Fruit fly (Drosophila melanogaster) whole organism, prepupa: ENCODE results near the gene bun.

Source experiments
- CG10669 ChIP-seq: fragments of 200-800 bp; sonication (Bioruptor generic); optimal IDR thresholded peaks from 3 replicates; lab custom pipeline; 2018; ENCODE audit warnings: missing biosample characterization, mild to moderate bottlenecking, missing genetic modification characterization, moderate library complexity
- CG11762 ChIP-seq: fragments of 200-800 bp; sonication (Bioruptor generic); optimal IDR thresholded peaks from 3 replicates; lab custom pipeline; 2016; ENCODE audit warnings: missing biosample characterization, missing genetic modification characterization; ENCODE audit not compliant: insufficient read depth
- CG11902 ChIP-seq: fragments of 200-800 bp; sonication (Bioruptor generic); optimal IDR thresholded peaks from 3 replicates; lab custom pipeline; 2016; ENCODE audit warnings: missing biosample characterization, missing genetic modification characterization
- CG16779 ChIP-seq: fragments of 200-800 bp; sonication (Bioruptor generic); optimal IDR thresholded peaks from 3 replicates; lab custom pipeline; 2017; ENCODE audit warnings: missing biosample characterization, mild to moderate bottlenecking, missing genetic modification characterization
- CG3032 ChIP-seq: fragments of 200-800 bp; optimal IDR thresholded peaks from 2 replicates; lab custom pipeline; 2019; ENCODE audit warnings: missing biosample characterization, mild to moderate bottlenecking, missing genetic modification characterization, moderate library complexity
- CG32006 ChIP-seq: fragments of 200-800 bp; sonication (Bioruptor generic); optimal IDR thresholded peaks from 3 replicates; lab custom pipeline; 2017; ENCODE audit warnings: missing biosample characterization, mild to moderate bottlenecking, missing genetic modification characterization
- CG34406 ChIP-seq: fragments of 200-800 bp; sonication (Bioruptor generic); optimal IDR thresholded peaks from 3 replicates; lab custom pipeline; 2016; ENCODE audit warnings: missing biosample characterization, missing genetic modification characterization
- CG3919 ChIP-seq: fragments of 200-800 bp; sonication (Bioruptor generic); optimal IDR thresholded peaks from 3 replicates; lab custom pipeline; 2016; ENCODE audit warnings: missing biosample characterization, missing genetic modification characterization
- CG6276 ChIP-seq: fragments of 200-800 bp; sonication (Bioruptor generic); optimal IDR thresholded peaks from 2 replicates; lab custom pipeline; 2017; ENCODE audit warnings: missing biosample characterization, mild to moderate bottlenecking, missing genetic modification characterization
- CG6808 ChIP-seq: fragments of 200-800 bp; sonication (Bioruptor generic); optimal IDR thresholded peaks from 3 replicates; lab custom pipeline; 2017; ENCODE audit warnings: missing biosample characterization, missing genetic modification characterization, mild to moderate bottlenecking, moderate library complexity, missing genetic modification reagents
- CG6854 ChIP-seq: fragments of 200-800 bp; sonication (Bioruptor generic); optimal IDR thresholded peaks from 2 replicates; lab custom pipeline; 2017; ENCODE audit warnings: missing biosample characterization, mild to moderate bottlenecking, missing genetic modification characterization
- CG7368 ChIP-seq: fragments of 200-800 bp; sonication (Bioruptor generic); optimal IDR thresholded peaks from 3 replicates; lab custom pipeline; 2016; ENCODE audit warnings: missing biosample characterization, missing genetic modification characterization
- CG9139 ChIP-seq: fragments of 200-800 bp; sonication (Bioruptor generic); optimal IDR thresholded peaks from 3 replicates; lab custom pipeline; 2017; ENCODE audit warnings: missing biosample characterization, mild to moderate bottlenecking, missing genetic modification characterization
- Eip75B ChIP-seq: fragments of 200-800 bp; sonication (Bioruptor generic); optimal IDR thresholded peaks from 3 replicates; lab custom pipeline; 2016; ENCODE audit warnings: missing biosample characterization, missing genetic modification characterization
- Eip78C ChIP-seq: fragments of 200-800 bp; sonication (Bioruptor generic); peaks from one replicate; lab custom pipeline; 2016; ENCODE audit warnings: missing biosample characterization, missing genetic modification characterization
- Eip93F ChIP-seq: fragments of 200-800 bp; sonication (Bioruptor generic); optimal IDR thresholded peaks from 2 replicates; lab custom pipeline; 2016; ENCODE audit warnings: missing biosample characterization, mild to moderate bottlenecking, missing genetic modification characterization
- Ets21C ChIP-seq: fragments of 200-800 bp; sonication (Bioruptor generic); optimal IDR thresholded peaks from 3 replicates; lab custom pipeline; 2016; ENCODE audit warnings: missing biosample characterization, missing genetic modification characterization
- Hr38 ChIP-seq: sonication (Bioruptor generic); optimal IDR thresholded peaks from 2 replicates; lab custom pipeline; 2016; ENCODE audit warnings: missing biosample characterization, missing genetic modification characterization
- Hr39 ChIP-seq: fragments of 200-800 bp; sonication (Bioruptor generic); optimal IDR thresholded peaks from 2 replicates; lab custom pipeline; 2016; ENCODE audit warnings: missing biosample characterization, missing genetic modification characterization
- Smox ChIP-seq: fragments of 200-800 bp; sonication (Bioruptor generic); optimal IDR thresholded peaks from 3 replicates; lab custom pipeline; 2016; ENCODE audit warnings: missing biosample characterization, missing genetic modification characterization
- Sox102F ChIP-seq: fragments of 200-800 bp; sonication (Bioruptor generic); optimal IDR thresholded peaks from 2 replicates; lab custom pipeline; 2016; ENCODE audit warnings: missing biosample characterization, mild to moderate bottlenecking, missing genetic modification characterization
- Sox14 ChIP-seq: fragments of 200-800 bp; sonication (Bioruptor generic); optimal IDR thresholded peaks from 3 replicates; lab custom pipeline; 2016; ENCODE audit warnings: missing biosample characterization, missing genetic modification characterization
- Sox15 ChIP-seq: fragments of 200-800 bp; sonication (Bioruptor generic); optimal IDR thresholded peaks from 3 replicates; lab custom pipeline; 2016; ENCODE audit warnings: missing biosample characterization, missing genetic modification characterization
- achi ChIP-seq: fragments of 200-800 bp; sonication (Bioruptor generic); optimal IDR thresholded peaks from 3 replicates; lab custom pipeline; 2016; ENCODE audit warnings: missing biosample characterization, missing genetic modification characterization
- cyc ChIP-seq: fragments of 200-800 bp; sonication (Bioruptor generic); optimal IDR thresholded peaks from 3 replicates; lab custom pipeline; 2016; ENCODE audit warnings: missing biosample characterization, missing genetic modification characterization
- dac ChIP-seq: fragments of 200-800 bp; sonication (Bioruptor generic); optimal IDR thresholded peaks from 2 replicates; lab custom pipeline; 2017; ENCODE audit warnings: missing biosample characterization, mild to moderate bottlenecking, missing genetic modification characterization
- dsx ChIP-seq: fragments of 200-800 bp; optimal IDR thresholded peaks from 3 replicates; lab custom pipeline; 2019; ENCODE audit warnings: missing biosample characterization, mild to moderate bottlenecking, missing genetic modification characterization, moderate library complexity; ENCODE audit not compliant: poor library complexity, severe bottlenecking
- eg ChIP-seq: fragments of 200-800 bp; sonication (Bioruptor generic); IDR thresholded peaks from 3 replicates; pipeline ENCODE4 v1.3.6; 2022; ENCODE audit warnings: missing biosample characterization, missing genetic modification characterization
- fd59A ChIP-seq: fragments of 200-800 bp; sonication (Bioruptor generic); optimal IDR thresholded peaks from 2 replicates; lab custom pipeline; 2017; ENCODE audit warnings: missing biosample characterization, mild to moderate bottlenecking, missing genetic modification characterization, missing genetic modification reagents
- fd85E ChIP-seq: fragments of 200-800 bp; sonication (Bioruptor generic); optimal IDR thresholded peaks from 3 replicates; lab custom pipeline; 2016; ENCODE audit warnings: missing biosample characterization, missing genetic modification characterization
- lz ChIP-seq: fragments of 200-800 bp; sonication (Bioruptor generic); optimal IDR thresholded peaks from 3 replicates; lab custom pipeline; 2016; ENCODE audit warnings: missing biosample characterization, missing genetic modification characterization
- salr ChIP-seq, 2 experiments: fragments of 200-800 bp; sonication (Bioruptor generic); optimal IDR thresholded peaks; 3 replicates each; lab custom pipeline; 2016 to 2018; ENCODE audit warnings: missing biosample characterization in 2 of 2, missing genetic modification characterization in 2 of 2, mild to moderate bottlenecking in 1 of 2
- spab ChIP-seq: fragments of 200-800 bp; sonication (Bioruptor generic); optimal IDR thresholded peaks from 2 replicates; lab custom pipeline; 2017; ENCODE audit warnings: missing biosample characterization, mild to moderate bottlenecking, missing genetic modification characterization, missing genetic modification reagents
- ss ChIP-seq, 2 experiments: fragments of 200-800 bp; sonication (Bioruptor generic); optimal IDR thresholded peaks; 2 replicates in 1 of 2; 3 replicates in 1 of 2; lab custom pipeline; 2017 to 2018; ENCODE audit warnings: mild to moderate bottlenecking in 2 of 2, missing biosample characterization in 2 of 2, missing genetic modification characterization in 2 of 2, moderate library complexity in 1 of 2
- svp ChIP-seq: fragments of 200-800 bp; sonication (Bioruptor generic); peaks from one replicate; lab custom pipeline; 2016; ENCODE audit warnings: missing biosample characterization, missing genetic modification characterization
- topi ChIP-seq: fragments of 200-800 bp; sonication (Bioruptor generic); optimal IDR thresholded peaks from 3 replicates; lab custom pipeline; 2016; ENCODE audit warnings: missing biosample characterization, missing genetic modification characterization
- vri ChIP-seq: fragments of 200-800 bp; sonication (Bioruptor generic); optimal IDR thresholded peaks from 3 replicates; lab custom pipeline; 2016; ENCODE audit warnings: missing biosample characterization, mild to moderate bottlenecking, missing genetic modification characterization

The bun gene

DNA sequence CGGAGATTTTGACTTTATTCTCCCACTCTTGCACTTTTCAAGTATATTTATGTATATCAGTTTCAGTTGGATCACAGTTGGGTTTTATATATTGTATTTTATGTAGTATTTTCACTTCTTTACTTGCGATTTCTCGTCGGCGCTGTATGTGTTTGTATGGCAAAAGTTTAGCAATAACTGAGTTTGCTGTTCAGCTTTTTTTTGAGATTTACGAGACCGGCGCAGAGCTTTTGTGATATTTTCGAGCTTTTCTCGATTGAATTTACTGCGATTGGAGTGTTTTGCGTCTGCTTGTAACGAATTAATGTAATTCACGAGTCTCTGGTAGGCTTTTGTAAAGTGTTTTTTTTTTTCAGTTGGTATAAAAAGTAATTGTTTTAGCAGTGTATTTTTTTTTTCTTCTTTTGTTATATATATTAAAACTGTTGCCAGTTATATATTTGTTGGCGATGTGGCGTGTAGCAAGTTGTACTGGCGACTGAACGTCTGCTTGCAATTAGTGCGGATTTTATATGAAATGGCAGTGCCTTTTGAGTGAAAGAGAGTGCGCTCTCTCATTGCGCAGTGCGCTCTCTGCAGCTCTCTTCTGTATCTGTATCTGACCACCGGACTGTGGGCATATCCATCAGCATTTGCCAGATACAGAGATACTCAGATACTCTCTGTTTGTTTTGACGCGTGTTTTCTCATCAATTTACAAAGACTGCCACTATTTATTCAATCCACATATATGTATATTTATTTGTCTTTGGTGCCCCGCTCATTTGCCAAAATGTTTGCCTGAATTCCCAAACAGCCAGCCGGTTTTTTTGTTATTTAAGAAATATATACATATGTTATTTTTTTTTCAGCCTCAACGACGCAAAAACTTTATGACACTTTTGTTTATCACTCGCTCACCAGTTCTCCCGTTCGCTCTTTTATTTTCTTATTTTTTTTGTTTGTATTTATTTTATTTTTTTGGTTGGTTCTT lies 85.4 kb downstream of the bun start (continued):
- TF ChIP-seq CG3919 (GFP tag; lab: Kevin White, UChicago) (peak; percentile 58), Sox102F (GFP tag; lab: Kevin White, UChicago) (peak; percentile 68), CG16779 (tag; lab: Kevin White, UChicago) (peak; percentile 64), ss (GFP tag; optimal IDR thresholded peaks at IDR 0.05; lab: Kevin White, UChicago) (peak; percentile 79 to 84), Smox (peak; percentile 57), fd85E (peak; percentile 54), CG32006 (peak; percentile 18), CG6808 (peak; percentile 85), dsx (peak; percentile 62), cyc (GFP tag; lab: Kevin White, UChicago) (no peak), dac (GFP tag; lab: Kevin White, UChicago) (no peak), CG9139 (GFP tag; lab: Kevin White, UChicago) (peak; percentile 86), svp (peak; percentile 71), CG11762 (no peak), Sox15 (GFP tag; lab: Kevin White, UChicago) (no peak), salr (GFP tag; optimal IDR thresholded peaks at IDR 0.05; lab: Kevin White, UChicago) (peak in 1 of 2 experiments; percentile 0), spab (peak; percentile 66), CG7368 (GFP tag; lab: Kevin White, UChicago) (no peak), eg (peak; percentile 80), Hr38 (GFP tag; lab: Kevin White, UChicago) (no peak), achi (GFP tag; lab: Kevin White, UChicago) (peak; percentile 35), topi (peak; percentile 61)

DNA sequence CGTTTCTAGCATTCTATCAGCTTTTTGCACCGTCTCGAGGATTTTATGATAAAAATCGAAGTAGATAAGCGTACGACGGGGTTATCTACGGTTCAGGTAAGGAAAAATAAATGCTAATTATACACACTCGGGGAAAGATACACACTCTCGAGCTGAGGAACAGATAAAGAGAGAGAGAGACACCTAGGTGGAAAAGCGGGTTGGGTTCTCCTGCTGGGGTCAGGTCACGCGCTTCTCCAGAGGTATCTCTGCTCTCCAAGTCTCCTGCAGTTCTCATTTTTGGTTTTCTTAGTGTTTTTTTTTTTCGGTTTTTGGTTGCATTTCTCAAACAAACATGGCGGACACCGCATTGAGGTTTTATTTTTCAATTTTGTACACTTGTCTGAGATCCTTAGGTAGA lies 86.6 kb downstream of the bun start:
- no peak for TF ChIP-seq Eip75B
- TF ChIP-seq CG6276 (GFP tag; lab: Kevin White, UChicago) = no peak
- TF ChIP-seq Smox = no peak
- no peak for TF ChIP-seq fd59A
- no peak for TF ChIP-seq CG34406 (GFP tag; lab: Kevin White, UChicago)
- TF ChIP-seq dsx = no peak
- no peak for TF ChIP-seq CG11902 (GFP tag; lab: Kevin White, UChicago)
- no peak for TF ChIP-seq CG3032
- TF ChIP-seq CG32006 = no peak
- no peak for TF ChIP-seq vri (GFP tag; lab: Kevin White, UChicago)
- TF ChIP-seq Hr39 (GFP tag; lab: Kevin White, UChicago) = no peak
- peak; percentile 30 for TF ChIP-seq Eip78C (GFP tag; lab: Kevin White, UChicago)
- TF ChIP-seq CG6854 (GFP tag; lab: Kevin White, UChicago) = no peak
- TF ChIP-seq CG7368 (GFP tag; lab: Kevin White, UChicago) = no peak
- no peak for TF ChIP-seq CG10669
- TF ChIP-seq CG9139 (GFP tag; lab: Kevin White, UChicago) = no peak
- no peak for TF ChIP-seq dac (GFP tag; lab: Kevin White, UChicago)
- TF ChIP-seq Sox14 = peak; percentile 5
- TF ChIP-seq Ets21C (GFP tag; lab: Kevin White, UChicago) = no peak
- peak; percentile 73 for TF ChIP-seq svp
- TF ChIP-seq Sox102F (GFP tag; lab: Kevin White, UChicago) = no peak
- TF ChIP-seq lz (GFP tag; lab: Kevin White, UChicago) = no peak

DNA sequence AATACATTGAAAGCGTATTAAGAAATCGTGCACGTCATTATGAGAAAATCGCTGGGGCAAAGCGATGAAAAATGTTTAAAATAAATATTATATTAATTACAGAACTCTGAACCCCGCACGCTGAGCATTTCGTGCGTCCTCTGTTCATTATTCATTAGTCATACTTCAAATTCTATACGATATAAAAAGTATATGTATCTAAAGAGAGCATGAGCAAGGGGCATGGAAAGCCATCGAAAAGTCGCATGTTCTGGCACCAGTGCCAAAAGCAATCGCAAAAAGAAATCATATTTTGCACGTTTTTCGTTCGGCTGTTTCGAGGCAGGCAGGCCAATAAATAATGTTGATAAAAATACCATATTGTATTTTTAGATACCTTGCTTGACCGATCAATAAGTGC lies 87.2 kb downstream of the bun start:
- TF ChIP-seq Eip75B (no peak), Eip78C (GFP tag; lab: Kevin White, UChicago) (peak; percentile 39), CG6276 (GFP tag; lab: Kevin White, UChicago) (no peak), fd85E (no peak), vri (GFP tag; lab: Kevin White, UChicago) (peak; percentile 6), svp (peak; percentile 60), Eip93F (peak; percentile 63)
